Worm (Caenorhabditis elegans): ENCODE results near the gene srbc-68.
"Not testable (repeated sequence)": the region's sequence is repeated elsewhere in the genome, so short reads cannot be mapped to it uniquely, and the experiment has no call there.

- not testable (repeated sequence) for TF ChIP-seq madf-10 (tag; optimal IDR thresholded peaks at IDR 0.05); B0336.3 (GFP tag; IDR thresholded peaks at IDR 0.05); dpl-1 (GFP tag; optimal IDR thresholded peaks at IDR 0.05)
These were observed 26.0 kb downstream of the srbc-68 start for ce11 chrV:3520412-3520811.
